Worm (Caenorhabditis elegans) whole organism, late embryonic: ENCODE results near the gene lgc-13.

Experiments
- fax-1 ChIP-seq: sonication (generic microtip); optimal IDR thresholded peaks from 2 replicates; lab custom pipeline; 2016; ENCODE audit warnings: missing genotype, missing genetic modification characterization, missing compliant biosample characterization
- pqm-1 ChIP-seq: sonication (generic microtip); optimal IDR thresholded peaks from 2 replicates; lab custom pipeline; 2016; ENCODE audit warnings: missing genetic modification characterization, missing compliant biosample characterization
- sox-4 ChIP-seq: sonication (generic microtip); optimal IDR thresholded peaks from 2 replicates; lab custom pipeline; 2017; ENCODE audit warnings: mild to moderate bottlenecking, missing genetic modification characterization, inconsistent platforms, missing compliant biosample characterization
- tbx-7 ChIP-seq: sonication (generic microtip); optimal IDR thresholded peaks from 2 replicates; lab custom pipeline; 2016; ENCODE audit warnings: missing genotype, missing genetic modification characterization, missing compliant biosample characterization

DNA sequence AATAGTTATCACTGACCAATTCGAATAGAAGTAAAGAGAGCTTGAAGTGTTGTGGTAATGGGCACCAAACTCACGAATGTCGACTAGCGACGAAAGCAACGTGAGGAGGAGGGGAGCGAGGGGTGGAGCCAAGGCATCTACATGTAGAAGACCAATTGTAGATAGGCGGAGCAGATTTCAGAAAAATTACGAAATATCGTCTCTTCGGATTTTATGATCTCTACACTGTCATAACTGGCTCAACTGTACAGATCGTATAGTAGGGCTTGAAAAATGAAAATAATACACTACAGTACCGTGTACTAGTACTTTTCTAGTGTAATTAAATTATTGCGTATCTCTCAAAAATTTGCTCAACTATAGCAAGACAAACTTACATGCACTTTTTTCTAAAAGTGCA lies 15.9 kb upstream of the lgc-13 start, which contains the start of gene W03G11.4:
- no peak for TF ChIP-seq tbx-7 (tag; lab: Kevin White, UChicago)
- TF ChIP-seq fax-1 (tag; lab: Kevin White, UChicago): no peak
- TF ChIP-seq sox-4 (tag; lab: Kevin White, UChicago): no peak
- TF ChIP-seq pqm-1: no peak
